Fruit fly (Drosophila melanogaster): ENCODE results near the gene trk.
A peak's percentile ranks its signal among the peaks of the same experiment; 100 is the strongest.

The trk gene

DNA sequence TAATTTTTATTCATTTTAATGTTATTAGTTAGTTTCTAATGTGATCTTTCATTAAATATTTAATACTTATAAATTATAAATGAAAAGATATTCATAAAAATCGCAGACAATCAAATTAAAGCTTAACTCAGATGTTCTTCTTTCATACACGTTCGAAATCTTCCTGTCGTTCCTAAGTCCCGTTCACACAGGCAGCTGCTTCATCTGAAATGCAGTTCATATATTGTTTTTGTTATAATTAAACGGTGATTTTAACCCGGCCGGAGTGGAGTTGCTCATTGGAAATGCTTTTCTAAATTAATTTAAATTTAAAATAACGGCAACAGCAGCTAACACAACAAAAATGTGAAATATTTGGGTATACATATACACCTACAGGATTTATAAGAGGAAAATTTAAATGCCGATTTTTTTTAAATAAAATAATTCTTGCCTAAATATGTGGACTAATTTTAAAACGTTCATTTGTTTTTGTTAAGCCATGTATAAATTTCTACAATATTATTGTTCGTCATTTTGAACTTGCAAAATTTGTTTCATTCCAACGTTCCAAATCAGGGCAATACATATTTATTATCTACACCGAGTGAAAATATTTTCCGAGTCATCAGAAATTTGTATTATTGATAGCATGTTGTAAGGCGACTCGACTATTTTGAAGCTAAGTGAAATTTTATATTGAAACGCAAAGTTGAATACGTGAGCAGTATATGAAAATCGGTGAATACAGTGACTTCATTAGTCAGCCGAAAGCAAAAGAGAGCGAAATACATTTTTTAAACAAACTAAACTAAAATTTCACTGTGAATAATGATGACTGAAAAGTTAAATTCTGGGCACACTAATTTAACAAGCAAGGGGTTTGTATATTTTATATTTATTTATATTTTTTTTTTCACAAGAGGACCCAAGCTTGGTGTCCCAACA lies 33.1 kb downstream of the trk start, which contains the start of gene me31B:
TSS of gene me31B (plus strand) at position 616 of the 927 bp plus-strand sequence.
- TF ChIP-seq woc (GFP tag; optimal IDR thresholded peaks at IDR 0.05), result peak; percentile 76
- TF ChIP-seq Hr78 (GFP tag; optimal IDR thresholded peaks at IDR 0.05), result no peak
- TF ChIP-seq usp (GFP tag; optimal IDR thresholded peaks at IDR 0.05), result no peak
- TF ChIP-seq Hnf4 (GFP tag; optimal IDR thresholded peaks at IDR 0.05), result peak; percentile 1

DNA sequence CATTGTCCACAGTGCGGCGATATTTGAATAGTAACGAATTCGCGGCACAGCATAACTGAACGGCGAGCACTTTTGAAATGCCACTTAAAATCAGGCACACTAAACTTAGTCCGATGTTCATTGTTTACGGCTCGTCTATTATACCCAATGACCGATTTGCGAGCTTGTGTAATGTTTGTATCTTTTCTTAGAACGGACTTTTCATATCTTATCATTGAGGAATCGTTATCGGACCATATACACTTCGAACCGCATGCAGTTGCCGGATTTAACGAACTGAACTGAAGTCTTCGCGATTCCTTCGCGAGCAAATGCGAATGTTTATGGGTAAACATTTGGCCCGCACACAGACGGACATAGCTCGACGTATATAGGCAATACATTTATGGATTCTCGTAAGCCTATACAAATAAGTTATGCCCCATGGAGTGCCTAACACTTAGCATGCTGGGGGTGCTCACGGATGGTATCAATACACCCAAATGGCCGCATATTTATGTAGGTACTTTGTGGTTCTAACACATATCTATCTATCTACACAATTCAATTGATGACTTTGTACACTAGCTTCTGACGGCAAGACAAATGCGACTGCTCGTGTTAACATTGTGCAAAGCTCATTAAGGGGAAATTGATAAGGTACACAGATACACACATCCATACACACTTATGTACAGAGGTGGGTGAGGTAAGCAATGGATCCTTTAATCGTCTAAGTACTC lies 34.2 kb downstream of the trk start, which contains the start of gene mthl15:
TSS of gene mthl15 (minus strand) at position 593 of the 722 bp plus-strand sequence.
- TF ChIP-seq woc (GFP tag; optimal IDR thresholded peaks at IDR 0.05) (no peak), Jra (GFP tag; optimal IDR thresholded peaks at IDR 0.05) (no peak), psq (GFP tag; optimal IDR thresholded peaks at IDR 0.05) (no peak), rgr (GFP tag; optimal IDR thresholded peaks at IDR 0.05) (no peak), CG32264 (GFP tag; optimal IDR thresholded peaks at IDR 0.05) (no peak), usp (GFP tag; optimal IDR thresholded peaks at IDR 0.05) (no peak), ey (GFP tag; optimal IDR thresholded peaks at IDR 0.05) (no peak), GATAd (GFP tag; optimal IDR thresholded peaks at IDR 0.05) (no peak), Dif (GFP tag; optimal IDR thresholded peaks at IDR 0.05; ENCODE audit: partially characterized antibody) (no peak), Myc (optimal IDR thresholded peaks at IDR 0.05) (no peak), dl (GFP tag; optimal IDR thresholded peaks at IDR 0.05; ENCODE audit: insufficient read depth in 1 of 2, partially characterized antibody in 2 of 2) (no peak), brk (GFP tag; optimal IDR thresholded peaks at IDR 0.05) (no peak), Dfd (GFP tag; optimal IDR thresholded peaks at IDR 0.05) (no peak), lola (GFP tag; optimal IDR thresholded peaks at IDR 0.05) (no peak), Mio (GFP tag; optimal IDR thresholded peaks at IDR 0.05) (no peak), Hr83 (GFP tag; optimal IDR thresholded peaks at IDR 0.05; ENCODE audit: poor library complexity, severe bottlenecking) (no peak), dmrt93B (GFP tag; optimal IDR thresholded peaks at IDR 0.05) (no peak), dsf (GFP tag; optimal IDR thresholded peaks at IDR 0.05; ENCODE audit: borderline replicate concordance) (no peak)

dm6 chr2L:10232827-10233226 lies 39.3 kb downstream of the trk start:
- TF ChIP-seq sage (GFP tag; optimal IDR thresholded peaks at IDR 0.05) (no peak), Sp1 (GFP tag; optimal IDR thresholded peaks at IDR 0.05) (no peak), CrebA (GFP tag; optimal IDR thresholded peaks at IDR 0.05; ENCODE audit: borderline replicate concordance) (no peak), dmrt93B (GFP tag; optimal IDR thresholded peaks at IDR 0.05) (no peak), Dfd (GFP tag; optimal IDR thresholded peaks at IDR 0.05) (no peak), rgr (GFP tag; optimal IDR thresholded peaks at IDR 0.05) (no peak), Hr78 (GFP tag; optimal IDR thresholded peaks at IDR 0.05) (no peak), h (GFP tag; optimal IDR thresholded peaks at IDR 0.05) (no peak), sv (GFP tag; optimal IDR thresholded peaks at IDR 0.05) (no peak), Myc (optimal IDR thresholded peaks at IDR 0.05) (no peak), tai (GFP tag; optimal IDR thresholded peaks at IDR 0.05) (no peak), Vsx2 (GFP tag; optimal IDR thresholded peaks at IDR 0.05; ENCODE audit: partially characterized antibody) (no peak), Jra (GFP tag; optimal IDR thresholded peaks at IDR 0.05) (no peak)

DNA sequence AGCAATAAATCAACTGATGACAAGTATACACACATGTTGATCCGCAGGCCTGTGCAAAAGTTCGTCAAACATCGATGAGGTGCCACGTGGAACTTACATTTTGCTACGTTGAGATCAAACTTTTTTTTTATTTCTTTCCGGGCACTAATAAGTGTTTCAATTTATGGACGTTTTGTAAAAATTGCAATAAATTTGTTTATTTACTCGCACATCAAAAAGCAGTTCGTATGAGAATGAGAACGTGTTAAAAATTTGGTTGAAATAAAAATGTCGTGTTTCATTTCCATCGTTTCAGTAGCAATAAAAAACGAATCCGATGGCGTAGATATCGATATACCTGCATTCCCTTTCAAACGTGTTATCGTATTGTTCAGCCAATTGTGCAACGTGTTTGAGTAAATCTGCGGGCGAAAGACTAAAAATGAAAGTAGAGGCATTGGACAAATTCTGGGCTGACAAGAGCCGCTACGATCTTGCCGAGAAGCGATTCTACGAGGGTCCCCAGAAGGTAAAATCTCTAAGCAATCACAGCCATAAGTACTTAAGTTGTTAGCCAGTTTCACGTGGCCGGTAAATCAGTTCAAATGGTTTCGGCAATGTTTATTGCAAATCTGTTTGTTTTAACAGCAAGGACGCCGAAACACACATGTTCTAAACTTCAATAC lies 39.8 kb downstream of the trk start, which contains the start of gene eEF1delta:
TSS of gene eEF1delta (plus strand) at position 356 of the 665 bp plus-strand sequence.
- no peak for TF ChIP-seq Hr83 (GFP tag; optimal IDR thresholded peaks at IDR 0.05; ENCODE audit: poor library complexity, severe bottlenecking)
- no peak for TF ChIP-seq Dfd (GFP tag; optimal IDR thresholded peaks at IDR 0.05)
- no peak for TF ChIP-seq h (GFP tag; optimal IDR thresholded peaks at IDR 0.05)
- no peak for TF ChIP-seq Mio (GFP tag; optimal IDR thresholded peaks at IDR 0.05)
- peak; percentile 57 for TF ChIP-seq woc (GFP tag; optimal IDR thresholded peaks at IDR 0.05)

DNA sequence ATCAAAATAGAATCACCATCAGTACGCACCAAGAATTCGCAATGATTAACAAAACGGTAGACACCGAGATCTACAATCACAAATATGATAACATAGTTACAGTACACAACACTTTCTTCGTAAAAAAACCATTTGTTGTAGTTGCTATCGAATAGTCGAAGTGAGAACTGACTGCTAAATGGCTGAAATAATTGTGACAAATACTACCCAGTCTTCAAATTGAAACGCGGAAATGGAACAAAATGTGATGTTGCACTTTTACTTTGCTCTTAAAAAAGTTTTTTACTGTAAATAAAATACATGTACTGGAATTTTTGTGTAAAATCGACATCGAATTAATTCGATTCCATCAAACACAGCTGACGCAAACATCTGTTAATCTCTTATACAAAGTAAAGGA lies 40.6 kb downstream of the trk start, which contains the start of gene ova:
TSS of gene ova (minus strand) at position 183 of the 400 bp plus-strand sequence.
- no peak for TF ChIP-seq CG32264 (GFP tag; optimal IDR thresholded peaks at IDR 0.05)
- no peak for TF ChIP-seq dmrt93B (GFP tag; optimal IDR thresholded peaks at IDR 0.05)
- no peak for TF ChIP-seq woc (GFP tag; optimal IDR thresholded peaks at IDR 0.05)
- TF ChIP-seq tai (GFP tag; optimal IDR thresholded peaks at IDR 0.05), result no peak
- TF ChIP-seq sv (GFP tag; optimal IDR thresholded peaks at IDR 0.05), result no peak
- no peak for TF ChIP-seq jim (GFP tag; optimal IDR thresholded peaks at IDR 0.05)
- TF ChIP-seq psq (GFP tag; optimal IDR thresholded peaks at IDR 0.05), result no peak
- no peak for TF ChIP-seq CrebA (GFP tag; optimal IDR thresholded peaks at IDR 0.05; ENCODE audit: borderline replicate concordance)
- TF ChIP-seq ey (GFP tag; optimal IDR thresholded peaks at IDR 0.05), result no peak
- TF ChIP-seq Rel (GFP tag; optimal IDR thresholded peaks at IDR 0.05), result no peak
- TF ChIP-seq Rel (tag; optimal IDR thresholded peaks at IDR 0.05), result no peak
- no peak for TF ChIP-seq fru (GFP tag; optimal IDR thresholded peaks at IDR 0.05)
- TF ChIP-seq Dif (GFP tag; optimal IDR thresholded peaks at IDR 0.05; ENCODE audit: partially characterized antibody), result no peak
- no peak for TF ChIP-seq Vsx2 (GFP tag; optimal IDR thresholded peaks at IDR 0.05; ENCODE audit: partially characterized antibody)
- TF ChIP-seq rgr (GFP tag; optimal IDR thresholded peaks at IDR 0.05), result no peak
- TF ChIP-seq OdsH (GFP tag; optimal IDR thresholded peaks at IDR 0.05), result no peak
- TF ChIP-seq GATAd (GFP tag; optimal IDR thresholded peaks at IDR 0.05), result no peak
- no peak for TF ChIP-seq h (GFP tag; optimal IDR thresholded peaks at IDR 0.05)
- TF ChIP-seq HLH106 (tag; optimal IDR thresholded peaks at IDR 0.05), result no peak
- TF ChIP-seq pan (optimal IDR thresholded peaks at IDR 0.05), result no peak
- no peak for TF ChIP-seq foxo (GFP tag; optimal IDR thresholded peaks at IDR 0.05)
